Fruit fly (Drosophila melanogaster) ovary, adult (tissue): ENCODE measurements around the gene Amt.
A peak's percentile ranks its signal among the peaks of the same experiment; 100 is the strongest.

ENCODE experiments used
- CG17801 ChIP-seq: fragments of 200-800 bp; optimal IDR thresholded peaks from 2 replicates; lab custom pipeline; 2019; ENCODE audit warnings: missing biosample characterization, mild to moderate bottlenecking, missing genetic modification characterization, moderate library complexity; ENCODE audit not compliant: partially characterized antibody

Gene Amt

DNA sequence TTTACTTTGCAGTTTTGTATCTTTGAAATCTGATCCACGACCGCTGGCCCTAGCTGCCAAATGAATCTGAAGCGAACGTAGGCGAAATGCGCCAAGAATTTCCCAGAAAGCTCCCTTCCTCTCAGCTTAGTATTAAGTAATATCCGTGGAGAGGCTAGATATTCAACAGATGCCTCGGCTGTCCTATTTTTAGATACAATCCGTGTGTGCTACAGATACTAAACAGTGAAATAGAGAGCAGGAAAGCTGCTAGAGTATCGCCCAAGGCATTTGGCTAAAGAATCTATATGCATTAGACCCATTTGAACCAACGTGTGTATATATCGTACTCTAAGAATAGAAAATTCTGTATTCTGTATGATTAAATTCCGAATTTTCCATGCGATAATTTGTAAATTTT, 33.4 kb upstream of the Amt start:
- no peak for TF ChIP-seq CG17801 (GFP tag; lab: Kevin White, UChicago)

DNA sequence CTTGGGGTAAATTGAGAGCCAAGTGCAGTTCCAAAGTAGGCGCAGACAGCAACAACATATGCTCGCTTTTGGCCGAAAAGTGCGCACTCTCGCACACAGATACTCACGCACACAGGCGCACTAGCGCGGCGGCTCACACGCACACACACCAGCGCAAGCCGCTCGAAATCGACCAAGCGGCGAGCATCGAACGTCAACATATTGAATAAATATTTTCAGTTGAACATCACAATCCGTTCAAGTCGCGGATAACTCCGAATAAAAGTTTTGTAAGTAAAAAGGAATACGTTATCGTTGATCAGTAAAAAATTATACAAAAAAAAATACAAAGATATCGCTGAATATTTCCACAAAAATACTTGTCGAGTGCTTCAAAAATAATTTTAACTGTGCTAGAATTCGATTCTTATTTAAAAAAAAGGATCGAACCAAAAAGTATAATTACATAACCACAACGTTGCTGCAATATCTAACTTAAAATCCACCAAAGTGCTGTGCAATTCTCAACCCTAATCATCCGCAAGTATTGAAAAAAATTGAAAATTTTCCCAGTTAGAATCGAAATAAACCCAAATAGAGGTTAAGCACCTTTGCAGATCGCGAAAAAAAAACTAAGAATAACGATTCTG, 32.5 kb upstream of the Amt start:
- no peak for TF ChIP-seq CG17801 (GFP tag; lab: Kevin White, UChicago)

DNA sequence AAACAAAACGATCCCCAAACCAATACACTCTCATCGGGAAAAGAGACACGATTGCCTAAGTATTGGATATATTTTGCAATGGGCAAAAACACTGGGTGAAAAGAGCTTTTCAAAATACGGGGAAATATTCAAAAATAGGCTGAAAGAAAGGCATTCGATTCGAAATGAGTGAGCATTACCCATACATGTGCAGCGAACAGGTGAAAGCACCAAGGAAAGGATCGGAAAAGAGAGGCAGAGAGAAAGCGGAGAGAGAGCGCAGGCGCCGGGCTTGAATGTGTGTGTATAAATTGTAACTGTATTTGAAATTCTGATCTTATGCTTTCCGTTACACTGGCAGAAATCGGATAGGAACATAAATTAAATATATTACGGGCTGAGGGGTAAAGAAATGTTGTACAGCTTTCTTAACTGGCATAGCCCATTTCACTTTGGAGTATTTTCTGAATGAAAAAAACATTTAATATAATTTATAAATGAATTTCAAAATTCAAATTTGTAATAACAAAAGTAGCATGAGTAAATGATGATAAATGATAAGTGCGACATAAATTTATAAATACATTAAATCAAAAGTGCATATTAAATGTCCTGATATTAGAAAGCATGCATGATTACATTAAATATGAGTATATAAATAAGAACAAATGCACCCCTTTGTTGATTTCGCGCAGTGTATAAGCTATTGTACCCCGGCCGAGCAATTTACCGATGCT, 31.8 kb upstream of the Amt start:
- TF ChIP-seq CG17801 (GFP tag; lab: Kevin White, UChicago): peak; percentile 25

DNA sequence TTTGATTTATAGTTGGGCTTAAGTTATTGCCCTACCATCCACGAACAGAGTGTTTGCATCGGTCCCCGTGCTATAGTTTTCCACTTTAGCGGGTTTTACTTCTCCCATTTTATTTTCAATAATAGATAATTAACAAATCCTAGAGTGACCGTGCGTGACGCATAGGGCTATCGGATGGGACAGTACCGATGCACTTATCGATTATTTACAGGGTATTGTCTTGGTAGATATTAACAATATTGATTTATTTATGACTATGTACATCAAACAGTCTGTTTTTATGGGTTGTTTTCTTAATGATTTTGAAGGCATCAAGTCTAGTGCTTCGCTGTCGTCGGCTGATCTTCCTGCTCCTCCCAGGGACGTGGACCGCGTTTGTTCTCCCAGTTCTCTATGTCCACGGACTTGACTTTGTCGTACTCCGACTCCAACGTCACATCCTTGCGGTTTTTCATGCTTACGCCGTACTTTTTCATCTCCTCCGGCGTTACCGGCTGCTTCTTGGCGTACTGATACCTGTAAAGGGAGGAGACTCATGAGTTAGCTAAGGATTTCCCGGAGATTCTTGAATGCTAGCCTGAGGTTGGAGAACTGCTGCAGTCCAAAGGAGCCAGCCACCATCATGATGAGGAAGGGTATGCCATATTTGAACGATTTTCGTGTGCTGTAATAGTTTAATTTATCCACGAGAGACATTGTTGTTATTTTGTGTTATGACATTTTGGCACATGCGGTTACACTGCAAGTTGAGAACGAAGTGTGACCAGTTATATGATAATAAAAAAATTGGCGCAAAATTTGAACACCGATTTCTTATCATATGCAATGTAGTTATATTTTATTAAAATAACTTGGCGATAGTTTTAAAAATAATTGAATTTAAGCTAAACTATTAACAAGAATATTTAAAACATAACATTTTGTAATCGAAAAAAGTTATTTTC, 29.3 kb upstream of the Amt start, which contains the start of the genes MRG15 and Tm1:
Gene MRG15 (minus strand): TSS at position 184 of the 944 bp plus-strand sequence.
Gene Tm1 (plus strand): TSS at position 295 of the 944 bp plus-strand sequence.
- no peak for TF ChIP-seq CG17801 (GFP tag; lab: Kevin White, UChicago)

DNA sequence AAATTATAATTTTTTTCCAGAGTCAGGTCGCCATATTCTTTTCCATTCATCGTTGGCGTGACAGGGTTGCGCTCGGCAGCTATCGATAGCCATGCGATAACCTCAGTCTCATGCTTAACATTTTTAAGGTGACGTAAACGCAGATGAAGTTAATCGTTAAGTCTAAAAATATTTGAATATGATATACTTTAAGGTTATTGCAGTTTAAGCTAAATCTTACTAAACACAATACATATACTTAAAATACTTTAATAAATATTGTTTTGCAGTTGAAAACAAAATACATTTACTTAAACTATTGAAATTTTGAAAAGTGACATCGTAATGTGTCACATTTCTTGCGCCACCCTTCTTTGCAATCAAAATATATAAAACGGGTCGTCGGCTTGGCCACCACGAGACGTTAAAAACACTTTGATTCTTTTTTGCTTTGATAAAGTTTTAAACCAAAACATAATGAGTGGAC, 26.3 kb upstream of the Amt start, which contains the start of the genes Cp190 and CG4338:
Gene Cp190 (minus strand): TSS at position 84 of the 466 bp plus-strand sequence.
Gene CG4338 (plus strand): TSS at position 365 of the 466 bp plus-strand sequence.
- TF ChIP-seq CG17801 (GFP tag; lab: Kevin White, UChicago): peak; percentile 99

DNA sequence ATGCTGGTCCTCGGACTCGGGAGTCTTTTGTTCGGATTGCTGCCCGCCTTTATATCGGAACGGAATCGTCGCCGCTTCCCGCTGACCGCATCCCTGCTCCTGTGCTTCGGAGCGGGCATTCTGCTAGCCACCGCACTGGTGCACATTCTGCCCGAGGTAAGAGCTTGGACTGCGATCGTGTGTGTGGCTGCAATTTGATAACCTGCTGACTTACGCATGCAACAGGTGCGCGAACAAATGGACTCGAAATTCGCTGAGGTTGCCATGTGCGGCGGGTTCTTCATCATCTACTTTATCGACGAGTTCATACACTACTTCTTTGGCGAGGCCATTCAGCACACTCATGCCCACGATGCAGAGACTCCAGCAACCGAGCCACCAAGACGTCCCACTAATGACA, 19.9 kb upstream of the Amt start:
- TF ChIP-seq CG17801 (GFP tag; lab: Kevin White, UChicago): no peak

DNA sequence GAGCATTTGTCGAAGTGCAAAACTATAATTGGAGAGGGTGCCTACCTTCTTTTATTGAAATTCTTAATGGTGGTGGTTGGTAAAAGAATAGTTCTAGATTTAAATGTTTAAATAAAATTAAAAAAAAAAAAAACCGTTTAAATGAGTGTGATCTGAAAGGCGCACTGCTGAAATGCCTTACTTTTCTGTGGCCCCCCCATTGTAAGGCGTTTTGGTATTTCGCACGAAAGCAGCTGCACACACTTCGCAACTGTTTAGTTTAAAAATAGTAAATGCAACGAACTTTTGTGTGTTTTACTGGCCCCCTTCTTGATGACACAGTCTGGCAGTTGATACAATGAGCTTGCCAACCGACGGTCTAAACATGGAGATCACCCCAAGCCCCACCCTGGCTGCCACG, 19.5 kb upstream of the Amt start, which contains the start of the genes CG14864 and Zip88E:
Gene CG14864 (minus strand): TSS at position 113 of the 400 bp plus-strand sequence.
Gene Zip88E (plus strand): TSS at position 237 of the 400 bp plus-strand sequence.
- TF ChIP-seq CG17801 (GFP tag; lab: Kevin White, UChicago): peak; percentile 21

DNA sequence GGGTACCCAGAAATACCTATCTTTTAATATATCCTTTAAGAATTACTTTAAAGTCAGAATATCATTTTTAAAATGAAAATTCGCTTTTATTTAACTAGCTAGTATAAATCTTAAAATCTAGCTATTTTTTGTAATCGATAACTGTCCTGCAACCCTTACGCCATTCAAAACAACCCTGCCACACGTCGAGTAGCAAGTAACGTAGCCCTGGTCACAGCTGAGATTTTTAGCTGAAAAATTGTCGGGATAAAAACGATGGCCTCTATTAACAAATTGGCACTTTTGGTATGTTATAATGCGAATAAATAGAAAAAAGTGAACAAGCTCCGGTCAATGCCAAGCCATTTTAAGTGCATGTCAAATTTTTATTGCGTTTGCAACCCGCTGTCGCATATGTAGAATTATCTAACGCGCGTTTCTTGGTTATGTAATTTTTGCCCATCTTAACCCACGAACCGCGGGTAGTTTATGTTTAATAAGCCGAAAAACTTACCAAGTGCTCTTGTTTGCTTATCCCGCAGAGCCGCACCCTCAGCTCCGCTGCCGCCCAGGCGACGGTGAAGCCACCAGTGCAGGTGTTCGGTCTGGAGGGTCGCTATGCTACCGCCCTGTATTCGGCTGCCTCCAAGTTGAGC, 16.6 kb upstream of the Amt start, which contains the start of gene ATPsynO:
Gene ATPsynO (plus strand): TSS at position 186 of the 635 bp plus-strand sequence.
- TF ChIP-seq CG17801 (GFP tag; lab: Kevin White, UChicago): peak; percentile 54

DNA sequence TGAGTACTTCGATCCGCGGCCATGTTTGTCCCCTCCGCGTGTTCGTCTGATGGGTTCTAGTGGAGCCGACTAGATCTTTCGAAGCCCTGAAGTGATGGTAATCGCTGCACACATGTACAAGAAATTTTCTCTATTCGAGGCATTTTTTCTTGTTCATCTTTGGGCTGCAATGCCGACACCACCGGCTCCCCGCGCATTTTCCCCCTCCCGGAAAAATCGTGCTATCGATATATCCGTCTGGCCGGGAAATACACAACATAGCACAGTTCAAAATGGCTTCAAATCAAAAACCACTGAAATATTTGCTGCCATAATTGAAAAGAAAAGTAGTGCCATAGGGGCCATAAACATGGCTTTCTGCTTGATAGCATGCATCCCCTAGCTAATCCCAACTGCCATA, 15.0 kb upstream of the Amt start:
- TF ChIP-seq CG17801 (GFP tag; lab: Kevin White, UChicago): no peak

DNA sequence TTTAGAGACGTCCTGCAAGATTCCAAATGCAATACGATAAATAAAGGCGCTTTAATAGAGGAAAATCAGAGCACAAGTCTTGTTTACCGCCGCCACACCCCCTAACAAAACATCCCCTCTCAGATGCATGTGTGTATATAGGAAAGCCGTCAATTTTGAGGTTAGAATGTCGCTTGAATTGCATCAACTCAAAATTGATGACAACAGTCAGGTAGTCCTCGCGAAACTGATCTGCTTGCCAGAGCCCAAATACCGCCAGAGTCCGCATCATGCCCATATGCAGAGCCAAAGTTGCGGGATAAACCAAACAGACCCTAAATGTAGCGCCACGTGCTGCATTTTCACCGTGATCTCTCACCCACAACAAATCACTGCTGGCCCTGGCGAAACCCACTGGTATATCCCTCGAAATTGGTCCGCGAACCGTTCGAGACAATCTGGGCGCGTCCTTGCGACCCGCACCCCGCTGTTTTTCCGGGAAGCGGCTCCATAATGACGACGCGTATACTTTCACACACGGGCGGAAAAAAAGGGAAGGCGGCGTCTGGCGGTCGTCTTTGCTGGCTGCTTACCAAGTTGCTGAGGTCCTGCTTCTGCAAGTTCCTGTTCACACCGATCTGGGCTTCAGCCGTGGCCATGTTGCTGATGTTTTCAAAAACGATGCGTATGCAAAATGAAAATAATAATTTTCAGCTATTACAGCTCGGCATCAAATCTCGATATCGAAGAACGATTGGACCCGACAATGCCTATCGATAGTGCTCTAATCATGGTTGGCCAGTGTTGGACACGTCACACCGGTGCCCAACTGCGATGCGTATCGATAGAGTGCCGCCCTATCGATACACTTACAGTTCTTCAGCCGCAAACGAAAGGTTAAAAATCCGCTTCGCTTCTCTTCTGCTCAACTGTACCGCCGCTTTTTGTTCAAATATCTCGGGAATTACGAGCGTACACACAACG, 14.1 kb upstream of the Amt start, which contains the start of the genes eIF2gamma and Set:
Gene eIF2gamma (minus strand): TSS at position 749 of the 963 bp plus-strand sequence.
Gene Set (plus strand): TSS at position 843 of the 963 bp plus-strand sequence.
- TF ChIP-seq CG17801 (GFP tag; lab: Kevin White, UChicago): peak; percentile 38

DNA sequence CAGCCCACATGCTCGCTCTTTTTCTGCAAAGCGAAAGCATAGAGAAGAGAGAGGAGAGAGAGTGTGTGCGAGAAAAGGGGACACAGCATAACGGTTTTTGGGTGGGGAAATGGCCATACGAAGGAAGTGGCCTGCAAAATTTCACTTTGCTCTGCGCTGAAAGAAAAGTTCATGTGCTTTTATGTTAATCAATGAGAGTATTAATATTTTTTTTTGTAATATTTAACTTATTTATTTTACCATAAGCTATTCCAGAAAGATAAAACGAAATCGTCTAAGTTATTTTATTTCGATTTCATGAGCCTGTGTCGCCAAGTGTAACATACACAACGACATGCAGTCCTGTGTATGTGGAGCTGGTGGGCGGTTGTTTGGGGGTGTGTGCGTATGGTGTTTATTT, 1.5 kb upstream of the Amt start:
- TF ChIP-seq CG17801 (GFP tag; lab: Kevin White, UChicago): no peak

DNA sequence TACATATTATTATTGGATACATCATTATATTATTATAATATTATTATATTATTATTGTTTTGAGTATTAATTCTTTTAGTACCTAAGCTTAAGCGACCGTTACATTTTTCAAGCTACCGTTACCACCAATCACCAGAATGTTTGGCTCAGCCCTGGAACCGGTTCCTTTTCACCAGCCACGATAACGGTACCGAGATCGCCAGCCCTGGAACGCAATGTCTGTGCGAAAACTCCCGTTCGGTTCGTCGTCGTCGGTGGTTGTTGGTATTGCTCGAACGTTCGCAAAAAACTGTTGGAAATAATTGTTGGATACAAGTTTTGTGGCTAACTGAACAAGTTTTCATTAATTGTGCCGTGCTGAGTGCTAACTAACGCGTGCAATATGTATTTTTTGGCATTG, 798 bp upstream of the Amt start, which contains the start of gene CG42404:
Gene CG42404 (plus strand): TSS at position 360 of the 400 bp plus-strand sequence.
- TF ChIP-seq CG17801 (GFP tag; lab: Kevin White, UChicago): no peak
